Fruit fly (Drosophila melanogaster): ENCODE measurements around the gene CG3149.

DNA sequence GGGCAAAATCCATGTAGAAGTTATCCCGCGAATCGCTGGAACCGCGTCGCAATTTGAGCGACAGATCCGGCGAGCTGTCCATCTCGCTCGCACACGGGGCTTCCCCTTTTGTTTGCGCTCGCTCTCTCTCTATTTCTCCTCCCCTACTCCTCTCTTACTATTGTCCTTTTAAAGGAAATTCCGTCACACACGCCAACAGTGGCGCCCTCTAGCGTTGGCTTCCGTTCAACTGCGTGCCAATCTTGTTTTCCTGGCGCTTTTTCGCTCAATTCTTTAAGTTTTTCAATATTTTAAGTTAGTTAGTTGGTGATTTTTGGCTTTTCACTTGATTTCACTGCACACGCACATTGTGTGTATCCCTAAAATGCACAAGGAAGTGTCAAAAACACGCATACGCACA is 33.0 kb downstream of the CG3149 start:
- TF ChIP-seq psq (GFP tag; optimal IDR thresholded peaks at IDR 0.05) (no peak), sage (GFP tag; optimal IDR thresholded peaks at IDR 0.05) (no peak), lola (GFP tag; optimal IDR thresholded peaks at IDR 0.05) (no peak), usp (GFP tag; optimal IDR thresholded peaks at IDR 0.05) (no peak), dsf (GFP tag; optimal IDR thresholded peaks at IDR 0.05; ENCODE audit: borderline replicate concordance) (no peak), br (GFP tag; optimal IDR thresholded peaks at IDR 0.05) (no peak), Myc (optimal IDR thresholded peaks at IDR 0.05) (no peak), fru (GFP tag; optimal IDR thresholded peaks at IDR 0.05) (no peak), OdsH (GFP tag; optimal IDR thresholded peaks at IDR 0.05) (no peak), pan (optimal IDR thresholded peaks at IDR 0.05) (no peak), Rel (GFP tag; optimal IDR thresholded peaks at IDR 0.05) (no peak), Rel (tag; optimal IDR thresholded peaks at IDR 0.05) (no peak), Sp1 (GFP tag; optimal IDR thresholded peaks at IDR 0.05) (no peak), Abd-B (GFP tag; optimal IDR thresholded peaks at IDR 0.05) (no peak), HLH106 (tag; optimal IDR thresholded peaks at IDR 0.05) (no peak)

Data from whole organism, wandering third instar larva.